Worm (Caenorhabditis elegans) whole organism, L4 larva: ENCODE data around the gene sre-24.

Experiments
- ama-1 ChIP-seq: fragments of 150-350 bp; optimal IDR thresholded peaks from 2 replicates; lab custom pipeline; 2014; ENCODE audit warnings: inconsistent platforms, mixed read lengths
- mep-1 ChIP-seq: fragments of 150-350 bp; sonication (generic microtip); optimal IDR thresholded peaks from 3 replicates; lab custom pipeline; 2014; ENCODE audit warnings: missing biosample characterization, missing genetic modification characterization
- nhr-11 ChIP-seq: fragments of 150-350 bp; optimal IDR thresholded peaks from 2 replicates; lab custom pipeline; 2014; ENCODE audit warnings: missing biosample characterization, missing genetic modification characterization
- nhr-28 ChIP-seq: fragments of 150-350 bp; optimal IDR thresholded peaks from 2 replicates; lab custom pipeline; 2014; ENCODE audit warnings: missing biosample characterization, missing genetic modification characterization
- nhr-42 ChIP-seq: fragments of 200-800 bp; sonication (Bioruptor generic); IDR thresholded peaks from 2 replicates; pipeline ENCODE4 v1.3.6; 2022; ENCODE audit warnings: missing genetic modification characterization, missing compliant biosample characterization
- unc-62 ChIP-seq, 3 experiments: fragments of 150-350 bp in 1 of 3; sonication (generic microtip); optimal IDR thresholded peaks in 2 of 3; peaks in 1 of 3; 1 replicate in 1 of 3; 2 replicates in 2 of 3; lab custom pipeline; 2014 to 2017; ENCODE audit warnings: missing biosample characterization in 3 of 3, missing genetic modification characterization in 3 of 3, missing genetic modification reagents in 3 of 3, missing genotype in 1 of 3

DNA sequence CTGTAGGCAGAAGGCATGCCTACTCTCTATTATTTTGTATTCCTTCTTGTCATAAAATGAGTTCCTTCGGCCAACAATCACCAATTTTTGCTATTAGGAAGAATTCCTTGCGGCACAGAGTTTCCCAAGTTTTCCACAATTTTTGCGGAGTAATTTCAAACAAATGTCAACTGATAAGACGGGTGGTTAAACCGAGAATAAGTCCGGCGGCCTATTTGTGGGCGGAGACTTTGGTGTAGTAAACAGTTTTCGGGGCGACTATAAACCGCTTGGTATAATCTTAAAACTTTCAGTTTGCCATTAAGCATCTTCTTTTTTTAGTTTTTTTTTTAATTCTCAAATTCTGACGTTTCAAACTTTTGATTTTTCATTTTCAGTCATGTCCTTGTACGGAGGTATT is 3.5 kb upstream of the sre-24 start, which contains the start of gene ifc-1:
- TF ChIP-seq ama-1 (lab: Kevin White, UChicago) (no peak), unc-62 (GFP tag; optimal IDR thresholded peaks at IDR 0.05 in 1 of 2; lab: Kevin White, UChicago) (no peak), unc-62 (tag; optimal IDR thresholded peaks at IDR 0.05; lab: Kevin White, UChicago) (no peak), mep-1 (tag; lab: Kevin White, UChicago) (no peak), nhr-42 (GFP tag; lab: Robert Waterston, UW) (no peak), nhr-28 (tag; lab: Kevin White, UChicago) (peak; percentile 52), nhr-11 (tag; lab: Kevin White, UChicago) (no peak)
